Fruit fly (Drosophila melanogaster): Measurements from ENCODE around the gene CG46426.

DNA sequence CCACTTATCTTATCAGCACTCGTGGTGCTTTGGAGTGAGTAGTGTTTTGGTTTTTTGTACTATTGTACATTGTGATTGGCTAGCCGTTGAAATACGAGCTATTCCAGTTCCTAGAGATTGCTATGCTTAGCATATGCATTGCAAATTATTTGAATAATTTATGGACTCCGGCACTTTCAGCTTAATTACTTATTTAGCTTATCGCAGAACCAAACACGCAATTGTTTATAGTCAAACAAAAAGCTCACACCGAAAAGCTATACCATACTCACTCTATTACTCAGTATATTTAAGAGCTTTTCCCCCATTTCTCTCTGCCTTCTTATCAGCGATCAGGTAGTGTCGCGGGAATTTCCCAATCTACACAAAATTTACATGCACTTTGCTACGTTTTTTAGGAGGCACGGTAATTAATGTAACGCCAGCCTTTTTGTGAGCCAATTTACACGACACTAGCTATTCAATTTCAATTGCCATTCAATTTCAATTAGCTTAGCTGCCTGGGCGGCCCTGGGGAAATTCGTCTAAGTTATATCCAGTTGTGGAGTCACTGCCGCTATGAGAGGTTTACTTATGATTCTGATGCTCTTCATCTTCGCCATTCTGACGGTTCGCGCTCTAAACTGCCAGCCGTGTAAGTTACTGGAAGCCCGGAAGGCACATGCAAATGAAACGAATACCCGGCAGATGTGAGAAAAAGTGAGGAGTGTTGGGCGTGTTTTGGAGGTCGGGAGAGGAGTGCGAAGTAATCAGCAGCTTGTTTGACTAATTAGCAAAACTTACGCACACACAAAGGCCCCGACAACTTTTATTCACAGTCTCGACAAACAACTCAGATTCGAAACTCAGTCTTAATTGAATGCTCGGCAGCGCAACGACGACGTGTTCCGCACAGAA is at the start of gene CG46426, which contains the start of the genes CG44008, CG14933 and CG42486:
- TF ChIP-seq h (GFP tag; optimal IDR thresholded peaks at IDR 0.05): no peak
- TF ChIP-seq ey (GFP tag; optimal IDR thresholded peaks at IDR 0.05): no peak

Data from whole organism, wandering third instar larva.